Worm (Caenorhabditis elegans): Measurements from ENCODE around the gene K08H2.5.

DNA sequence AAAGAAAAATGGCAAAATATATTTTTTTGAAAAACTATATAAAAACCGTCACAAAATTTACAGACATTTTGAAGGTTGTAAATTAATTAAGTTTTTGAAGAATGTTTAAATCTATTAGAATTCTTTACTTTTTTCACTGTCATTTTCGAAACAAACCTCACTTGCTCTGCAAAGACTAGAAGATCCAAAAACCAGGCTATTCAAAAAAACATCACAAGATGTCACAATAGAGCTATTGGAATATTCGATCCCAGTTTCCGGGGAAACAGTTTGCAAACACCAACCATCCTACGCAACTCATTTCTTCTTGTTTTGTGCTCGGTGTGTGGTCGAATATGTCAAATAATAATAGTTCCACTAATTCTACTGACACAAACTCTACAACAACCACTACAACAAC, 25.3 kb downstream of the K08H2.5 start, which contains the start of gene R12H7.4:
- TF ChIP-seq ceh-14 (tag; optimal IDR thresholded peaks at IDR 0.05) (no peak), sdc-2 (tag; optimal IDR thresholded peaks at IDR 0.05) (no peak), rnt-1 (tag; optimal IDR thresholded peaks at IDR 0.05) (no peak), nfya-1 (tag; optimal IDR thresholded peaks at IDR 0.05) (no peak), ama-1 (optimal IDR thresholded peaks at IDR 0.05) (no peak)
